Fruit fly (Drosophila melanogaster) whole organism, embryonic: ENCODE measurements around the gene Tsen2.

Experiments
- Bteb2 ChIP-seq: fragments of 200-800 bp; sonication (Bioruptor generic); optimal IDR thresholded peaks from 2 replicates; lab custom pipeline; 2016; ENCODE audit warnings: missing biosample characterization, missing genetic modification characterization
- CG10959 ChIP-seq: fragments of 200-800 bp; sonication (Bioruptor generic); IDR thresholded peaks from 2 replicates; pipeline ENCODE4 v1.3.6; 2022; ENCODE audit warnings: missing biosample characterization, missing genetic modification characterization
- CG11560 ChIP-seq: fragments of 200-800 bp; sonication (Bioruptor generic); IDR thresholded peaks from 3 replicates; pipeline ENCODE4 v1.3.6; 2022; ENCODE audit warnings: missing biosample characterization, missing genetic modification characterization
- CG1233 ChIP-seq: fragments of 200-800 bp; sonication (Bioruptor generic); optimal IDR thresholded peaks from 4 replicates; lab custom pipeline; 2018; ENCODE audit warnings: missing biosample characterization, mild to moderate bottlenecking, missing genetic modification characterization
- CG15696 ChIP-seq: fragments of 200-800 bp; sonication (Bioruptor generic); optimal IDR thresholded peaks from 2 replicates; lab custom pipeline; 2019; ENCODE audit warnings: missing biosample characterization, mild to moderate bottlenecking, missing genetic modification characterization, moderate library complexity
- CG1602 ChIP-seq: fragments of 200-800 bp; sonication (Bioruptor generic); optimal IDR thresholded peaks from 3 replicates; lab custom pipeline; 2016; ENCODE audit warnings: missing biosample characterization, missing genetic modification characterization
- CG1603 ChIP-seq: fragments of 200-800 bp; sonication (Bioruptor generic); optimal IDR thresholded peaks from 2 replicates; lab custom pipeline; 2019; ENCODE audit warnings: missing biosample characterization, mild to moderate bottlenecking, missing genetic modification characterization, moderate library complexity
- CG16863 ChIP-seq: fragments of 200-800 bp; sonication (Bioruptor generic); optimal IDR thresholded peaks from 3 replicates; lab custom pipeline; 2016; ENCODE audit warnings: missing biosample characterization, missing genetic modification characterization
- CG17328 ChIP-seq: fragments of 200-800 bp; sonication (Bioruptor generic); IDR thresholded peaks from 2 replicates; pipeline ENCODE4 v1.3.6; 2022; ENCODE audit warnings: missing biosample characterization, missing genetic modification characterization
- CG17568 ChIP-seq: fragments of 200-800 bp; sonication (Bioruptor generic); optimal IDR thresholded peaks from 2 replicates; lab custom pipeline; 2018; ENCODE audit warnings: missing biosample characterization, mild to moderate bottlenecking, missing genetic modification characterization, moderate library complexity
- CG18764 ChIP-seq: fragments of 200-800 bp; sonication (Bioruptor generic); optimal IDR thresholded peaks from 3 replicates; lab custom pipeline; 2016; ENCODE audit warnings: missing biosample characterization, missing genetic modification characterization
- CG2678 ChIP-seq: fragments of 200-800 bp; sonication (Bioruptor generic); optimal IDR thresholded peaks from 3 replicates; lab custom pipeline; 2019; ENCODE audit warnings: missing biosample characterization, mild to moderate bottlenecking, missing genetic modification characterization, moderate library complexity
- CG3163 ChIP-seq: fragments of 200-800 bp; sonication (Bioruptor generic); optimal IDR thresholded peaks from 3 replicates; lab custom pipeline; 2016; ENCODE audit warnings: missing biosample characterization, missing genetic modification characterization
- CG4424 ChIP-seq: fragments of 200-800 bp; sonication (Bioruptor generic); optimal IDR thresholded peaks from 3 replicates; lab custom pipeline; 2016; ENCODE audit warnings: missing biosample characterization, missing genetic modification characterization
- CG7839 ChIP-seq: fragments of 200-800 bp; sonication (Bioruptor generic); optimal IDR thresholded peaks from 3 replicates; lab custom pipeline; 2018; ENCODE audit warnings: missing biosample characterization, mild to moderate bottlenecking, missing genetic modification characterization, moderate library complexity
- CG8388 ChIP-seq: fragments of 200-800 bp; sonication (Bioruptor generic); optimal IDR thresholded peaks from 2 replicates; lab custom pipeline; 2019; ENCODE audit warnings: missing biosample characterization, mild to moderate bottlenecking, missing genetic modification characterization, moderate library complexity
- CG8944 ChIP-seq: fragments of 200-800 bp; sonication (Bioruptor generic); optimal IDR thresholded peaks from 3 replicates; lab custom pipeline; 2016; ENCODE audit warnings: missing biosample characterization, missing genetic modification characterization
- CG9797 ChIP-seq: fragments of 200-800 bp; sonication (Bioruptor generic); optimal IDR thresholded peaks from 3 replicates; lab custom pipeline; 2018; ENCODE audit warnings: missing biosample characterization, mild to moderate bottlenecking, missing genetic modification characterization
- Dip3 ChIP-seq: fragments of 200-800 bp; sonication (Bioruptor generic); optimal IDR thresholded peaks from 3 replicates; lab custom pipeline; 2016; ENCODE audit warnings: missing biosample characterization, missing genetic modification characterization
- Doc3 ChIP-seq: fragments of 200-800 bp; sonication (Bioruptor generic); IDR thresholded peaks from 3 replicates; pipeline ENCODE4 v1.3.6; 2022; ENCODE audit warnings: missing biosample characterization, missing genetic modification characterization; ENCODE audit not compliant: partially characterized antibody
- Elba2 ChIP-seq: fragments of 200-800 bp; sonication (Bioruptor generic); optimal IDR thresholded peaks from 3 replicates; lab custom pipeline; 2016; ENCODE audit warnings: missing biosample characterization, missing genetic modification characterization
- Hand ChIP-seq: fragments of 200-800 bp; sonication (Bioruptor generic); optimal IDR thresholded peaks from 2 replicates; lab custom pipeline; 2017; ENCODE audit warnings: mild to moderate bottlenecking, missing biosample characterization, missing genetic modification reagents, missing genetic modification characterization
- HmgD ChIP-seq: fragments of 200-800 bp; sonication (Bioruptor generic); optimal IDR thresholded peaks from 3 replicates; lab custom pipeline; 2016; ENCODE audit warnings: missing biosample characterization, missing genetic modification characterization
- Hmr ChIP-seq: fragments of 200-800 bp; sonication (Bioruptor generic); optimal IDR thresholded peaks from 3 replicates; lab custom pipeline; 2017; ENCODE audit warnings: mild to moderate bottlenecking, missing biosample characterization, missing genetic modification reagents, missing genetic modification characterization
- Hr78 ChIP-seq, 2 experiments: fragments of 200-800 bp in 1 of 2; fragments of >200 bp in 1 of 2; sonication (Bioruptor generic) in 1 of 2; optimal IDR thresholded peaks; 2 replicates each; lab custom pipeline; 2017 to 2019; ENCODE audit warnings: missing biosample characterization in 2 of 2, missing genetic modification characterization in 2 of 2, mild to moderate bottlenecking in 1 of 2, moderate library complexity in 1 of 2
- NfI ChIP-seq: fragments of 200-800 bp; sonication (Bioruptor generic); optimal IDR thresholded peaks from 3 replicates; lab custom pipeline; 2018; ENCODE audit warnings: missing biosample characterization, mild to moderate bottlenecking, missing genetic modification characterization, moderate library complexity
- Rfx ChIP-seq: fragments of 200-800 bp; sonication (Bioruptor generic); IDR thresholded peaks from 2 replicates; pipeline ENCODE4 v1.3.6; 2022; ENCODE audit warnings: missing biosample characterization, missing genetic modification characterization
- Side ChIP-seq: fragments of 200-800 bp; sonication (Bioruptor generic); optimal IDR thresholded peaks from 2 replicates; lab custom pipeline; 2016; ENCODE audit warnings: missing biosample characterization, missing genetic modification characterization
- Ssrp ChIP-seq: fragments of 200-800 bp; sonication (Bioruptor generic); optimal IDR thresholded peaks from 2 replicates; lab custom pipeline; 2018; ENCODE audit warnings: missing biosample characterization, mild to moderate bottlenecking, missing genetic modification characterization, moderate library complexity
- Vsx1 ChIP-seq: fragments of 200-800 bp; sonication (Bioruptor generic); optimal IDR thresholded peaks from 2 replicates; lab custom pipeline; 2017; ENCODE audit warnings: missing biosample characterization, mild to moderate bottlenecking, missing genetic modification characterization, missing genetic modification reagents
- Xbp1 ChIP-seq: fragments of 200-800 bp; sonication (Bioruptor generic); optimal IDR thresholded peaks from 3 replicates; lab custom pipeline; 2016; ENCODE audit warnings: missing biosample characterization, mild to moderate bottlenecking, missing genetic modification characterization
- YL-1 ChIP-seq: fragments of 200-800 bp; sonication (Bioruptor generic); optimal IDR thresholded peaks from 3 replicates; lab custom pipeline; 2017; ENCODE audit warnings: missing biosample characterization, mild to moderate bottlenecking, missing genetic modification characterization
- ap ChIP-seq: fragments of 200-800 bp; sonication (Bioruptor generic); IDR thresholded peaks from 2 replicates; pipeline ENCODE4 v1.3.6; 2022; ENCODE audit warnings: missing biosample characterization, missing genetic modification characterization
- da ChIP-seq: fragments of 200-800 bp; sonication (Bioruptor generic); optimal IDR thresholded peaks from 2 replicates; lab custom pipeline; 2016; ENCODE audit warnings: missing biosample characterization, missing genetic modification characterization
- dysf ChIP-seq: fragments of 200-800 bp; sonication (Bioruptor generic); IDR thresholded peaks from 3 replicates; pipeline ENCODE4 v1.3.6; 2022; ENCODE audit warnings: missing biosample characterization, missing genetic modification characterization
- emc ChIP-seq: fragments of 200-800 bp; sonication (Bioruptor generic); optimal IDR thresholded peaks from 2 replicates; lab custom pipeline; 2016; ENCODE audit warnings: missing biosample characterization, missing genetic modification characterization
- esg ChIP-seq: fragments of 200-800 bp; sonication (Bioruptor generic); conservative IDR thresholded peaks from 2 replicates; pipeline ENCODE4 v1.3.6; 2022; ENCODE audit warnings: missing biosample characterization, missing genetic modification characterization
- fru ChIP-seq: fragments of >200 bp; optimal IDR thresholded peaks from 2 replicates; lab custom pipeline; 2017
- gt ChIP-seq: fragments of 200-800 bp; sonication (Bioruptor generic); IDR thresholded peaks from 2 replicates; pipeline ENCODE4 v1.3.6; 2022; ENCODE audit warnings: missing biosample characterization, missing genetic modification characterization
- lbe ChIP-seq: fragments of 200-800 bp; sonication (Bioruptor generic); optimal IDR thresholded peaks from 2 replicates; lab custom pipeline; 2016; ENCODE audit warnings: missing biosample characterization, mild to moderate bottlenecking, missing genetic modification characterization
- maf-S ChIP-seq: fragments of 200-800 bp; sonication (Bioruptor generic); optimal IDR thresholded peaks from 2 replicates; lab custom pipeline; 2016; ENCODE audit warnings: missing biosample characterization, missing genetic modification characterization
- oc ChIP-seq: fragments of 200-800 bp; sonication (Bioruptor generic); optimal IDR thresholded peaks from 2 replicates; lab custom pipeline; 2018; ENCODE audit warnings: missing biosample characterization, mild to moderate bottlenecking, missing genetic modification characterization, moderate library complexity
- pnt ChIP-seq: fragments of 200-800 bp; sonication (Bioruptor generic); optimal IDR thresholded peaks from 3 replicates; lab custom pipeline; 2016; ENCODE audit warnings: missing biosample characterization, missing genetic modification characterization
- pros ChIP-seq: fragments of 200-800 bp; sonication (Bioruptor generic); optimal IDR thresholded peaks from 3 replicates; lab custom pipeline; 2019; ENCODE audit warnings: missing biosample characterization, mild to moderate bottlenecking, missing genetic modification characterization, moderate library complexity
- psq ChIP-seq: fragments of 200-800 bp; sonication (Bioruptor generic); optimal IDR thresholded peaks from 2 replicates; lab custom pipeline; 2017; ENCODE audit warnings: missing biosample characterization, missing genetic modification characterization
- pum ChIP-seq: fragments of 200-800 bp; sonication (Bioruptor generic); optimal IDR thresholded peaks from 2 replicates; lab custom pipeline; 2016; ENCODE audit warnings: missing biosample characterization, missing genetic modification characterization
- salm ChIP-seq: fragments of 200-800 bp; sonication (Bioruptor generic); optimal IDR thresholded peaks from 2 replicates; lab custom pipeline; 2018; ENCODE audit warnings: missing biosample characterization, mild to moderate bottlenecking, missing genetic modification characterization
- schlank ChIP-seq: fragments of 200-800 bp; sonication (Bioruptor generic); optimal IDR thresholded peaks from 2 replicates; lab custom pipeline; 2018; ENCODE audit warnings: missing biosample characterization, mild to moderate bottlenecking, missing genetic modification characterization
- slbo ChIP-seq: fragments of 200-800 bp; sonication (Bioruptor generic); IDR thresholded peaks from 2 replicates; pipeline ENCODE4 v1.3.6; 2022; ENCODE audit warnings: missing biosample characterization, missing genetic modification characterization
- unpg ChIP-seq: fragments of 200-800 bp; sonication (Bioruptor generic); optimal IDR thresholded peaks from 3 replicates; lab custom pipeline; 2018; ENCODE audit warnings: missing biosample characterization, mild to moderate bottlenecking, missing genetic modification characterization, moderate library complexity
- vfl ChIP-seq: fragments of 200-800 bp; sonication (Bioruptor generic); optimal IDR thresholded peaks from 2 replicates; lab custom pipeline; 2016; ENCODE audit warnings: missing biosample characterization, missing genetic modification characterization
- vvl ChIP-seq: fragments of 200-800 bp; sonication (Bioruptor generic); IDR thresholded peaks from 2 replicates; pipeline ENCODE4 v1.3.6; 2022; ENCODE audit warnings: missing biosample characterization, missing genetic modification characterization

Gene Tsen2

DNA sequence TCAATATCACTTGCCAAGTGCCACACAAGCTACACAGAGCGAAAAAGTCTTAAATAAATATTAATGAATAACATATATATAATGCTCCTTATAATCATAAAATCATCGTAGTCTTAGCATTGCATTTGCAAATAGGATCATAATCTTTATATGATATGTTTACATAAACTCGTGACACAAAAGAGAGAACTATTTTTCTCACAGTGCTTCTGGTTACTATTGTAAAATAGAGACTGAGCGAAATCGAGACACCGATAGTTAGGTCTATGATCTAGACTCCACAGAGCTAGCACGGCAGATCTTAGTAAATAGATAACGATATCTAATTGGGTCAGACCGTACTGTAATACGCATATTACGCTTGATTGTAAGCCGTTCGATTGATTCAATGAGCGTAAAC is 19.9 kb upstream of the Tsen2 start (continued):
- TF ChIP-seq lbe (GFP tag; lab: Kevin White, UChicago) (no peak), NfI (GFP tag; lab: Kevin White, UChicago) (peak; percentile 71), ap (peak; percentile 63), CG16863 (no peak), CG1233 (GFP tag; lab: Kevin White, UChicago) (no peak), Vsx1 (peak; percentile 46), CG7839 (peak; percentile 85), YL-1 (no peak), Xbp1 (peak; percentile 73), pros (GFP tag; lab: Kevin White, UChicago) (no peak), Doc3 (GFP tag; lab: Robert Waterston, UW) (no peak), Hmr (peak; percentile 64), esg (GFP tag; lab: Robert Waterston, UW) (peak; percentile 81), unpg (GFP tag; lab: Kevin White, UChicago) (peak; percentile 88), CG8944 (GFP tag; lab: Kevin White, UChicago) (no peak), slbo (peak; percentile 84), Rfx (peak; percentile 83), CG9797 (no peak), CG10959 (peak; percentile 9; the same call in 1 of the 2 replicates), pum (GFP tag; lab: Kevin White, UChicago) (peak; percentile 4), Ssrp (peak; percentile 72), CG18764 (GFP tag; lab: Kevin White, UChicago) (no peak), salm (peak; percentile 32), pnt (GFP tag; lab: Kevin White, UChicago) (no peak), maf-S (GFP tag; lab: Kevin White, UChicago) (no peak), CG1602 (GFP tag; lab: Kevin White, UChicago) (peak; percentile 51), psq (GFP tag; lab: Kevin White, UChicago) (peak; percentile 11), vvl (GFP tag; lab: Robert Waterston, UW) (peak; percentile 86), da (GFP tag; lab: Kevin White, UChicago) (no peak), CG2678 (tag; lab: Kevin White, UChicago) (no peak), schlank (no peak), oc (tag; lab: Kevin White, UChicago) (peak; percentile 66), CG4424 (no peak), Elba2 (GFP tag; lab: Kevin White, UChicago) (no peak), vfl (GFP tag; lab: Kevin White, UChicago) (no peak), CG8388 (GFP tag; lab: Kevin White, UChicago) (peak; percentile 69), Hand (no peak), CG11560 (peak; percentile 46; the same call in 1 of the 3 replicates), emc (GFP tag; lab: Kevin White, UChicago) (no peak), CG1603 (tag; lab: Kevin White, UChicago) (peak; percentile 70), CG3163 (no peak), dysf (GFP tag; lab: Robert Waterston, UW) (peak; percentile 86), Side (no peak), Bteb2 (GFP tag; lab: Kevin White, UChicago) (peak; percentile 27), Dip3 (no peak), CG17568 (GFP tag; lab: Kevin White, UChicago) (peak; percentile 62), CG15696 (no peak), fru (no peak), gt (GFP tag; lab: Robert Waterston, UW) (no peak), Hr78 (GFP tag; optimal IDR thresholded peaks at IDR 0.05; lab: Kevin White, UChicago) (peak in 1 of 2 experiments; percentile 16), CG17328 (peak; percentile 88), HmgD (no peak)
